Fruit fly (Drosophila melanogaster) whole organism, embryonic: Measurements from ENCODE around the gene CG18747.

Experiments
- CG11696 ChIP-seq: fragments of 200-800 bp; sonication (Bioruptor generic); IDR thresholded peaks from 2 replicates; pipeline ENCODE4 v1.3.6; 2022; ENCODE audit warnings: missing biosample characterization, missing genetic modification characterization
- CG12236 ChIP-seq: fragments of 200-800 bp; sonication (Bioruptor generic); optimal IDR thresholded peaks from 2 replicates; lab custom pipeline; 2016; ENCODE audit warnings: missing biosample characterization, missing genetic modification characterization
- CG1233 ChIP-seq: fragments of 200-800 bp; sonication (Bioruptor generic); optimal IDR thresholded peaks from 4 replicates; lab custom pipeline; 2018; ENCODE audit warnings: missing biosample characterization, mild to moderate bottlenecking, missing genetic modification characterization
- CG14050 ChIP-seq: fragments of 200-800 bp; sonication (Bioruptor generic); IDR thresholded peaks from 3 replicates; pipeline ENCODE4 v1.3.6; 2022; ENCODE audit warnings: missing biosample characterization, missing genetic modification characterization
- CG14667 ChIP-seq: fragments of 200-800 bp; sonication (Bioruptor generic); IDR thresholded peaks from 2 replicates; pipeline ENCODE4 v1.3.6; 2022; ENCODE audit warnings: missing biosample characterization, missing genetic modification characterization
- CG14965 ChIP-seq: fragments of 200-800 bp; sonication (Bioruptor generic); optimal IDR thresholded peaks from 2 replicates; lab custom pipeline; 2016; ENCODE audit warnings: missing biosample characterization, missing genetic modification characterization, borderline replicate concordance
- CG15011 ChIP-seq: fragments of 200-800 bp; sonication (Bioruptor generic); optimal IDR thresholded peaks from 3 replicates; lab custom pipeline; 2018; ENCODE audit warnings: missing biosample characterization, mild to moderate bottlenecking, missing genetic modification characterization
- CG16779 ChIP-seq: fragments of 200-800 bp; sonication (Bioruptor generic); IDR thresholded peaks from 2 replicates; pipeline ENCODE4 v1.3.6; 2022; ENCODE audit warnings: missing biosample characterization, missing genetic modification characterization
- CG17186 ChIP-seq: fragments of 200-800 bp; sonication (Bioruptor generic); optimal IDR thresholded peaks from 3 replicates; lab custom pipeline; 2017; ENCODE audit warnings: missing biosample characterization, missing genetic modification reagents, missing genetic modification characterization
- CG2202 ChIP-seq: fragments of 200-800 bp; sonication (Bioruptor generic); optimal IDR thresholded peaks from 2 replicates; lab custom pipeline; 2018; ENCODE audit warnings: missing biosample characterization, mild to moderate bottlenecking, missing genetic modification characterization
- CG2889 ChIP-seq: fragments of 200-800 bp; sonication (Bioruptor generic); IDR thresholded peaks from 3 replicates; pipeline ENCODE4 v1.3.6; 2022; ENCODE audit warnings: missing biosample characterization, missing genetic modification characterization
- CG30431 ChIP-seq: fragments of 200-800 bp; sonication (Bioruptor generic); optimal IDR thresholded peaks from 2 replicates; lab custom pipeline; 2017; ENCODE audit warnings: missing biosample characterization, missing genetic modification characterization
- CG3726 ChIP-seq: fragments of 200-800 bp; sonication (Bioruptor generic); IDR thresholded peaks from 3 replicates; pipeline ENCODE4, ENCODE4 v1.3.6; 2022; ENCODE audit warnings: missing biosample characterization, missing genetic modification characterization
- CG6175 ChIP-seq: fragments of 200-800 bp; sonication (Bioruptor generic); IDR thresholded peaks from 3 replicates; pipeline ENCODE4 v1.3.6; 2022; ENCODE audit warnings: missing biosample characterization, missing genetic modification characterization
- CG8388 ChIP-seq: fragments of 200-800 bp; sonication (Bioruptor generic); optimal IDR thresholded peaks from 2 replicates; lab custom pipeline; 2019; ENCODE audit warnings: missing biosample characterization, mild to moderate bottlenecking, missing genetic modification characterization, moderate library complexity
- CG9215 ChIP-seq: fragments of 200-800 bp; sonication (Bioruptor generic); IDR thresholded peaks from 2 replicates; pipeline ENCODE4 v1.3.6; 2022; ENCODE audit warnings: missing biosample characterization, missing genetic modification characterization
- CTCF ChIP-seq: fragments of 200-800 bp; sonication (Bioruptor generic); optimal IDR thresholded peaks from 2 replicates; lab custom pipeline; 2017; ENCODE audit warnings: missing biosample characterization, mild to moderate bottlenecking, missing genetic modification characterization, moderate library complexity
- Chrac-16 ChIP-seq: fragments of 200-800 bp; sonication (Bioruptor generic); optimal IDR thresholded peaks from 3 replicates; lab custom pipeline; 2016; ENCODE audit warnings: missing biosample characterization, missing genetic modification characterization
- Deaf1 ChIP-seq: fragments of 200-800 bp; optimal IDR thresholded peaks from 3 replicates; lab custom pipeline; 2019; ENCODE audit warnings: missing biosample characterization, mild to moderate bottlenecking, missing genetic modification characterization, moderate library complexity
- Drgx ChIP-seq: fragments of 200-800 bp; sonication (Bioruptor generic); IDR thresholded peaks from 2 replicates; pipeline ENCODE4 v1.3.6; 2022; ENCODE audit warnings: missing biosample characterization, missing genetic modification characterization
- ERR ChIP-seq: fragments of 200-800 bp; sonication (Bioruptor generic); optimal IDR thresholded peaks from 2 replicates; lab custom pipeline; 2016; ENCODE audit warnings: missing biosample characterization, missing genetic modification characterization
- Fer1 ChIP-seq: fragments of 200-800 bp; sonication (Bioruptor generic); optimal IDR thresholded peaks from 2 replicates; lab custom pipeline; 2017; ENCODE audit warnings: missing biosample characterization, mild to moderate bottlenecking, missing genetic modification characterization
- MTF-1 ChIP-seq: fragments of 200-800 bp; sonication (Bioruptor generic); optimal IDR thresholded peaks from 2 replicates; lab custom pipeline; 2018; ENCODE audit warnings: missing biosample characterization, mild to moderate bottlenecking, missing genetic modification characterization, borderline replicate concordance
- Mad ChIP-seq: fragments of 200-800 bp; sonication (Bioruptor generic); optimal IDR thresholded peaks from 2 replicates; lab custom pipeline; 2016; ENCODE audit warnings: missing biosample characterization, missing genetic modification characterization
- Med ChIP-seq: fragments of 200-800 bp; sonication (Bioruptor generic); peaks from one replicate; lab custom pipeline; 2016; ENCODE audit warnings: missing biosample characterization, missing genetic modification characterization, mild to moderate bottlenecking, inconsistent platforms, moderate library complexity
- Neu2 ChIP-seq: fragments of 200-800 bp; sonication (Bioruptor generic); optimal IDR thresholded peaks from 3 replicates; lab custom pipeline; 2016; ENCODE audit warnings: missing biosample characterization, missing genetic modification characterization, borderline replicate concordance
- Pdp1 ChIP-seq, 2 experiments: fragments of 200-800 bp; sonication (Bioruptor generic); optimal IDR thresholded peaks; 3 replicates each; lab custom pipeline; 2016; ENCODE audit warnings: missing biosample characterization in 2 of 2, missing genetic modification characterization in 2 of 2, mild to moderate bottlenecking in 1 of 2, moderate library complexity in 1 of 2
- Sry-β ChIP-seq: fragments of 200-800 bp; sonication (Bioruptor generic); optimal IDR thresholded peaks from 2 replicates; lab custom pipeline; 2018; ENCODE audit warnings: missing biosample characterization, mild to moderate bottlenecking, missing genetic modification characterization, moderate library complexity
- Stat92E ChIP-seq, 3 experiments: fragments of >200 bp in 2 of 3; fragments of 200-800 bp in 1 of 3; sonication (Bioruptor generic) in 1 of 3; optimal IDR thresholded peaks; 2 replicates each; lab custom pipeline; 2017 to 2019; ENCODE audit warnings: missing biosample characterization in 3 of 3, missing genetic modification characterization in 3 of 3, mild to moderate bottlenecking in 1 of 3, moderate library complexity in 1 of 3
- TFAM ChIP-seq: fragments of 200-800 bp; sonication (Bioruptor generic); optimal IDR thresholded peaks from 2 replicates; lab custom pipeline; 2017; ENCODE audit warnings: missing biosample characterization, missing genetic modification characterization, inconsistent platforms
- ara ChIP-seq: fragments of 200-800 bp; sonication (Bioruptor generic); IDR thresholded peaks from 2 replicates; pipeline ENCODE4 v1.3.6; 2022; ENCODE audit warnings: missing biosample characterization, missing genetic modification characterization
- crp ChIP-seq, 2 experiments: fragments of 200-800 bp; sonication (Bioruptor generic); optimal IDR thresholded peaks; 2 replicates in 1 of 2; 3 replicates in 1 of 2; lab custom pipeline; 2017; ENCODE audit warnings: missing biosample characterization in 2 of 2, missing genetic modification characterization in 2 of 2, mild to moderate bottlenecking in 1 of 2, moderate library complexity in 1 of 2
- dmrt99B ChIP-seq: fragments of 200-800 bp; sonication (Bioruptor generic); optimal IDR thresholded peaks from 2 replicates; lab custom pipeline; 2018; ENCODE audit warnings: missing biosample characterization, mild to moderate bottlenecking, missing genetic modification characterization, moderate library complexity
- exex ChIP-seq: fragments of 200-800 bp; sonication (Bioruptor generic); optimal IDR thresholded peaks from 4 replicates; lab custom pipeline; 2018; ENCODE audit warnings: missing biosample characterization, mild to moderate bottlenecking, missing genetic modification characterization, moderate library complexity
- eyg ChIP-seq: fragments of 200-800 bp; sonication (Bioruptor generic); optimal IDR thresholded peaks from 3 replicates; lab custom pipeline; 2016; ENCODE audit warnings: missing biosample characterization, missing genetic modification characterization
- gce ChIP-seq: fragments of 200-800 bp; sonication (Bioruptor generic); IDR thresholded peaks from 3 replicates; pipeline ENCODE4 v1.3.6; 2022; ENCODE audit warnings: missing biosample characterization, missing genetic modification characterization
- gro ChIP-seq: fragments of 200-800 bp; sonication (Bioruptor generic); optimal IDR thresholded peaks from 2 replicates; lab custom pipeline; 2016; ENCODE audit warnings: missing biosample characterization, missing genetic modification characterization
- hb ChIP-seq: fragments of 200-800 bp; sonication (Bioruptor generic); IDR thresholded peaks from 3 replicates; pipeline ENCODE4 v1.3.6; 2022; ENCODE audit warnings: missing biosample characterization, missing genetic modification characterization; ENCODE audit not compliant: partially characterized antibody
- lov ChIP-seq, 2 experiments: fragments of 200-800 bp in 1 of 2; fragments of >200 bp in 1 of 2; sonication (Bioruptor generic) in 1 of 2; IDR thresholded peaks in 1 of 2; optimal IDR thresholded peaks in 1 of 2; 2 replicates in 1 of 2; 3 replicates in 1 of 2; pipeline versions ENCODE4 v1.3.6 to Lab custom; 2017 to 2022; ENCODE audit warnings: missing biosample characterization in 1 of 2, missing genetic modification characterization in 1 of 2
- nerfin-1 ChIP-seq: fragments of 200-800 bp; sonication (Bioruptor generic); optimal IDR thresholded peaks from 3 replicates; lab custom pipeline; 2019; ENCODE audit warnings: missing biosample characterization, mild to moderate bottlenecking, missing genetic modification characterization, moderate library complexity
- odd ChIP-seq: fragments of 200-800 bp; sonication (Bioruptor generic); optimal IDR thresholded peaks from 2 replicates; lab custom pipeline; 2017; ENCODE audit warnings: missing biosample characterization, mild to moderate bottlenecking, missing genetic modification characterization
- slp2 ChIP-seq: fragments of 200-800 bp; sonication (Bioruptor generic); optimal IDR thresholded peaks from 2 replicates; lab custom pipeline; 2016; ENCODE audit warnings: missing biosample characterization, missing genetic modification characterization
- ssp ChIP-seq: fragments of 200-800 bp; sonication (Bioruptor generic); IDR thresholded peaks from 2 replicates; pipeline ENCODE4 v1.3.6; 2022; ENCODE audit warnings: missing biosample characterization, missing genetic modification characterization
- trem ChIP-seq: fragments of 200-800 bp; optimal IDR thresholded peaks from 3 replicates; lab custom pipeline; 2019; ENCODE audit warnings: missing biosample characterization, mild to moderate bottlenecking, missing genetic modification characterization, moderate library complexity
- twi ChIP-seq: fragments of 200-800 bp; optimal IDR thresholded peaks from 2 replicates; lab custom pipeline; 2019; ENCODE audit warnings: missing biosample characterization, mild to moderate bottlenecking, missing genetic modification characterization, moderate library complexity
- unpg ChIP-seq: fragments of 200-800 bp; sonication (Bioruptor generic); optimal IDR thresholded peaks from 3 replicates; lab custom pipeline; 2018; ENCODE audit warnings: missing biosample characterization, mild to moderate bottlenecking, missing genetic modification characterization, moderate library complexity
- vfl ChIP-seq: fragments of 200-800 bp; sonication (Bioruptor generic); optimal IDR thresholded peaks from 2 replicates; lab custom pipeline; 2016; ENCODE audit warnings: missing biosample characterization, missing genetic modification characterization

The CG18747 gene

dm6 chr3R:7809662-7810621 lies 26.7 kb upstream of the CG18747 start, which contains the start of the genes CG2993 and sgll (continued):
- TF ChIP-seq MTF-1 (GFP tag; lab: Kevin White, UChicago) = peak; percentile 93
- TF ChIP-seq Deaf1 (tag; lab: Kevin White, UChicago) = peak; percentile 96
- TF ChIP-seq vfl = peak; percentile 51
- peak; percentile 61 for TF ChIP-seq CG15011 (GFP tag; lab: Kevin White, UChicago)
- TF ChIP-seq CG11696 (GFP tag; lab: Robert Waterston, UW) = peak; percentile 82
- peak; percentile 91 for TF ChIP-seq CG30431 (GFP tag; lab: Kevin White, UChicago)
- peak; percentile 67 for TF ChIP-seq Fer1
- TF ChIP-seq CG14667 = peak; percentile 95
- TF ChIP-seq eyg (GFP tag; lab: Kevin White, UChicago) = peak; percentile 86
- TF ChIP-seq gce (GFP tag; lab: Robert Waterston, UW) = peak; percentile 81
- TF ChIP-seq nerfin-1 (tag; lab: Kevin White, UChicago) = peak; percentile 37
- TF ChIP-seq Stat92E (GFP tag; optimal IDR thresholded peaks at IDR 0.05; lab: Kevin White, UChicago) = no peak
- peak; percentile 67 for TF ChIP-seq TFAM (GFP tag; lab: Kevin White, UChicago)
- peak; percentile 79 for TF ChIP-seq dmrt99B (tag; lab: Kevin White, UChicago)
- peak; percentile 98 for TF ChIP-seq Chrac-16 (GFP tag; lab: Kevin White, UChicago)
- peak; percentile 47 for TF ChIP-seq Sry-β (GFP tag; lab: Kevin White, UChicago)
- TF ChIP-seq CG9215 (GFP tag; lab: Robert Waterston, UW) = peak; percentile 86
- peak; percentile 90 for TF ChIP-seq CG16779
- peak; percentile 79 for TF ChIP-seq Mad (GFP tag; lab: Kevin White, UChicago)
- TF ChIP-seq CG3726 (GFP tag; lab: Robert Waterston, UW) = peak; percentile 88; the same call in 2 of the 3 replicates
- TF ChIP-seq trem (tag; lab: Kevin White, UChicago) = peak; percentile 61
- TF ChIP-seq unpg = peak; percentile 86
- peak; percentile 91 for TF ChIP-seq slp2 (GFP tag; lab: Kevin White, UChicago)
- no peak for TF ChIP-seq lov (optimal IDR thresholded peaks at IDR 0.05; lab: Kevin White, UChicago)
- TF ChIP-seq lov (GFP tag; IDR thresholded peaks at IDR 0.05; lab: Robert Waterston, UW) = peak; percentile 88
- peak; percentile 87 for TF ChIP-seq CG14965 (GFP tag; lab: Kevin White, UChicago)
- no peak for TF ChIP-seq exex (tag; lab: Kevin White, UChicago)
- peak; percentile 41 for TF ChIP-seq odd (GFP tag; lab: Kevin White, UChicago)
- TF ChIP-seq gro (GFP tag; lab: Kevin White, UChicago) = peak; percentile 77
- TF ChIP-seq CG14050 (GFP tag; lab: Robert Waterston, UW) = peak; percentile 79
- peak; percentile 80 for TF ChIP-seq ERR (GFP tag; lab: Kevin White, UChicago)
- TF ChIP-seq CG2202 (tag; lab: Kevin White, UChicago) = peak; percentile 68
- TF ChIP-seq Pdp1 (GFP tag; optimal IDR thresholded peaks at IDR 0.05; lab: Kevin White, UChicago) = peak; percentile 92
- peak; percentile 83 for TF ChIP-seq CG12236 (GFP tag; lab: Kevin White, UChicago)
- peak; percentile 74 for TF ChIP-seq twi
- TF ChIP-seq CG2889 (GFP tag; lab: Robert Waterston, UW) = peak; percentile 70; the same call in 2 of the 3 replicates
- peak; percentile 99 for TF ChIP-seq Med
- TF ChIP-seq CG6175 = peak; percentile 86
- TF ChIP-seq CG17186 (GFP tag; lab: Kevin White, UChicago) = peak; percentile 70
- TF ChIP-seq Neu2 (GFP tag; lab: Kevin White, UChicago) = peak; percentile 55
- TF ChIP-seq CG8388 (GFP tag; lab: Kevin White, UChicago) = peak; percentile 39
- peak; percentile 28; the same call in 1 of the 2 replicates for TF ChIP-seq Drgx (GFP tag; lab: Robert Waterston, UW)
- peak; percentile 88 for TF ChIP-seq ssp
- TF ChIP-seq CTCF = peak; percentile 100
- no peak for TF ChIP-seq hb (GFP tag; lab: Robert Waterston, UW)
- TF ChIP-seq ara (GFP tag; lab: Robert Waterston, UW) = peak; percentile 82
- peak; percentile 90 for TF ChIP-seq CG1233
- TF ChIP-seq crp (GFP tag; optimal IDR thresholded peaks at IDR 0.05; lab: Kevin White, UChicago) = peak in 1 of 2 experiments; percentile 41
